Fruit fly (Drosophila melanogaster) whole organism, prepupa: ENCODE results near the gene ATPsynB.
A peak's percentile ranks its signal among the peaks of the same experiment; 100 is the strongest.

ENCODE experiments used
- Blimp-1 ChIP-seq: fragments of 200-800 bp; sonication (Bioruptor generic); optimal IDR thresholded peaks from 3 replicates; lab custom pipeline; 2017; ENCODE audit warnings: missing biosample characterization, missing genetic modification characterization, mild to moderate bottlenecking, moderate library complexity, missing genetic modification reagents
- CG10631 ChIP-seq: fragments of 200-800 bp; sonication (Bioruptor generic); optimal IDR thresholded peaks from 2 replicates; lab custom pipeline; 2016; ENCODE audit warnings: missing biosample characterization, missing genetic modification characterization
- CG10669 ChIP-seq: fragments of 200-800 bp; sonication (Bioruptor generic); optimal IDR thresholded peaks from 3 replicates; lab custom pipeline; 2018; ENCODE audit warnings: missing biosample characterization, mild to moderate bottlenecking, missing genetic modification characterization, moderate library complexity
- CG11762 ChIP-seq: fragments of 200-800 bp; sonication (Bioruptor generic); optimal IDR thresholded peaks from 3 replicates; lab custom pipeline; 2016; ENCODE audit warnings: missing biosample characterization, missing genetic modification characterization; ENCODE audit not compliant: insufficient read depth
- CG11902 ChIP-seq: fragments of 200-800 bp; sonication (Bioruptor generic); optimal IDR thresholded peaks from 3 replicates; lab custom pipeline; 2016; ENCODE audit warnings: missing biosample characterization, missing genetic modification characterization
- CG15336 ChIP-seq: fragments of 200-800 bp; sonication (Bioruptor generic); IDR thresholded peaks from 2 replicates; pipeline ENCODE4 v1.3.6; 2022; ENCODE audit warnings: missing biosample characterization, missing genetic modification characterization
- CG1621 ChIP-seq: fragments of 200-800 bp; sonication (Bioruptor generic); optimal IDR thresholded peaks from 3 replicates; lab custom pipeline; 2018; ENCODE audit warnings: missing biosample characterization, mild to moderate bottlenecking, missing genetic modification characterization
- CG3919 ChIP-seq: fragments of 200-800 bp; sonication (Bioruptor generic); optimal IDR thresholded peaks from 3 replicates; lab custom pipeline; 2016; ENCODE audit warnings: missing biosample characterization, missing genetic modification characterization
- CG6163 ChIP-seq: fragments of 200-800 bp; sonication (Bioruptor generic); IDR thresholded peaks from 3 replicates; pipeline ENCODE4 v1.3.6; 2022; ENCODE audit warnings: missing biosample characterization, missing genetic modification characterization
- CG6276 ChIP-seq: fragments of 200-800 bp; sonication (Bioruptor generic); optimal IDR thresholded peaks from 2 replicates; lab custom pipeline; 2017; ENCODE audit warnings: missing biosample characterization, mild to moderate bottlenecking, missing genetic modification characterization
- CG6792 ChIP-seq: fragments of 200-800 bp; sonication (Bioruptor generic); optimal IDR thresholded peaks from 3 replicates; lab custom pipeline; 2016; ENCODE audit warnings: missing biosample characterization, missing genetic modification characterization
- CG6808 ChIP-seq: fragments of 200-800 bp; sonication (Bioruptor generic); optimal IDR thresholded peaks from 3 replicates; lab custom pipeline; 2017; ENCODE audit warnings: missing biosample characterization, missing genetic modification characterization, mild to moderate bottlenecking, moderate library complexity, missing genetic modification reagents
- CG6854 ChIP-seq: fragments of 200-800 bp; sonication (Bioruptor generic); optimal IDR thresholded peaks from 2 replicates; lab custom pipeline; 2017; ENCODE audit warnings: missing biosample characterization, mild to moderate bottlenecking, missing genetic modification characterization
- CG8119 ChIP-seq: fragments of 200-800 bp; sonication (Bioruptor generic); IDR thresholded peaks from 3 replicates; pipeline ENCODE4 v1.3.6; 2022; ENCODE audit warnings: missing biosample characterization, missing genetic modification characterization
- Eip75B ChIP-seq: fragments of 200-800 bp; sonication (Bioruptor generic); optimal IDR thresholded peaks from 3 replicates; lab custom pipeline; 2016; ENCODE audit warnings: missing biosample characterization, missing genetic modification characterization
- Eip78C ChIP-seq: fragments of 200-800 bp; sonication (Bioruptor generic); peaks from one replicate; lab custom pipeline; 2016; ENCODE audit warnings: missing biosample characterization, missing genetic modification characterization
- Eip93F ChIP-seq: fragments of 200-800 bp; sonication (Bioruptor generic); optimal IDR thresholded peaks from 2 replicates; lab custom pipeline; 2016; ENCODE audit warnings: missing biosample characterization, mild to moderate bottlenecking, missing genetic modification characterization
- Ets21C ChIP-seq: fragments of 200-800 bp; sonication (Bioruptor generic); optimal IDR thresholded peaks from 3 replicates; lab custom pipeline; 2016; ENCODE audit warnings: missing biosample characterization, missing genetic modification characterization
- Gug ChIP-seq: fragments of 200-800 bp; sonication (Bioruptor generic); IDR thresholded peaks from 2 replicates; pipeline ENCODE4 v1.3.6; 2022; ENCODE audit warnings: missing biosample characterization, missing genetic modification characterization
- Hr39 ChIP-seq: fragments of 200-800 bp; sonication (Bioruptor generic); optimal IDR thresholded peaks from 2 replicates; lab custom pipeline; 2016; ENCODE audit warnings: missing biosample characterization, missing genetic modification characterization
- Hr4 ChIP-seq: fragments of 200-800 bp; sonication (Bioruptor generic); optimal IDR thresholded peaks from 3 replicates; lab custom pipeline; 2016; ENCODE audit warnings: missing biosample characterization, missing genetic modification characterization
- Lpt ChIP-seq: fragments of 200-800 bp; sonication (Bioruptor generic); optimal IDR thresholded peaks from 3 replicates; lab custom pipeline; 2016; ENCODE audit warnings: missing biosample characterization, missing genetic modification characterization
- Met ChIP-seq: fragments of 200-800 bp; sonication (Bioruptor generic); optimal IDR thresholded peaks from 3 replicates; lab custom pipeline; 2016; ENCODE audit warnings: missing biosample characterization, missing genetic modification characterization
- Smox ChIP-seq: fragments of 200-800 bp; sonication (Bioruptor generic); optimal IDR thresholded peaks from 3 replicates; lab custom pipeline; 2016; ENCODE audit warnings: missing biosample characterization, missing genetic modification characterization
- Sox102F ChIP-seq: fragments of 200-800 bp; sonication (Bioruptor generic); optimal IDR thresholded peaks from 2 replicates; lab custom pipeline; 2016; ENCODE audit warnings: missing biosample characterization, mild to moderate bottlenecking, missing genetic modification characterization
- Sox14 ChIP-seq: fragments of 200-800 bp; sonication (Bioruptor generic); optimal IDR thresholded peaks from 3 replicates; lab custom pipeline; 2016; ENCODE audit warnings: missing biosample characterization, missing genetic modification characterization
- achi ChIP-seq: fragments of 200-800 bp; sonication (Bioruptor generic); optimal IDR thresholded peaks from 3 replicates; lab custom pipeline; 2016; ENCODE audit warnings: missing biosample characterization, missing genetic modification characterization
- dsx ChIP-seq: fragments of 200-800 bp; optimal IDR thresholded peaks from 3 replicates; lab custom pipeline; 2019; ENCODE audit warnings: missing biosample characterization, mild to moderate bottlenecking, missing genetic modification characterization, moderate library complexity; ENCODE audit not compliant: poor library complexity, severe bottlenecking
- fd59A ChIP-seq: fragments of 200-800 bp; sonication (Bioruptor generic); optimal IDR thresholded peaks from 2 replicates; lab custom pipeline; 2017; ENCODE audit warnings: missing biosample characterization, mild to moderate bottlenecking, missing genetic modification characterization, missing genetic modification reagents
- fkh ChIP-seq: fragments of 200-800 bp; sonication (Bioruptor generic); optimal IDR thresholded peaks from 3 replicates; lab custom pipeline; 2017; ENCODE audit warnings: missing biosample characterization, mild to moderate bottlenecking, missing genetic modification characterization, moderate library complexity
- net ChIP-seq: fragments of 200-800 bp; sonication (Bioruptor generic); optimal IDR thresholded peaks from 3 replicates; lab custom pipeline; 2016; ENCODE audit warnings: missing biosample characterization, missing genetic modification characterization
- pdm3 ChIP-seq: fragments of 200-800 bp; sonication (Bioruptor generic); optimal IDR thresholded peaks from 3 replicates; lab custom pipeline; 2016; ENCODE audit warnings: missing biosample characterization, missing genetic modification characterization
- spab ChIP-seq: fragments of 200-800 bp; sonication (Bioruptor generic); optimal IDR thresholded peaks from 2 replicates; lab custom pipeline; 2017; ENCODE audit warnings: missing biosample characterization, mild to moderate bottlenecking, missing genetic modification characterization, missing genetic modification reagents
- ss ChIP-seq, 2 experiments: fragments of 200-800 bp; sonication (Bioruptor generic); optimal IDR thresholded peaks; 2 replicates in 1 of 2; 3 replicates in 1 of 2; lab custom pipeline; 2017 to 2018; ENCODE audit warnings: mild to moderate bottlenecking in 2 of 2, missing biosample characterization in 2 of 2, missing genetic modification characterization in 2 of 2, moderate library complexity in 1 of 2
- svp ChIP-seq: fragments of 200-800 bp; sonication (Bioruptor generic); peaks from one replicate; lab custom pipeline; 2016; ENCODE audit warnings: missing biosample characterization, missing genetic modification characterization
- vri ChIP-seq: fragments of 200-800 bp; sonication (Bioruptor generic); optimal IDR thresholded peaks from 3 replicates; lab custom pipeline; 2016; ENCODE audit warnings: missing biosample characterization, mild to moderate bottlenecking, missing genetic modification characterization

Gene ATPsynB

DNA sequence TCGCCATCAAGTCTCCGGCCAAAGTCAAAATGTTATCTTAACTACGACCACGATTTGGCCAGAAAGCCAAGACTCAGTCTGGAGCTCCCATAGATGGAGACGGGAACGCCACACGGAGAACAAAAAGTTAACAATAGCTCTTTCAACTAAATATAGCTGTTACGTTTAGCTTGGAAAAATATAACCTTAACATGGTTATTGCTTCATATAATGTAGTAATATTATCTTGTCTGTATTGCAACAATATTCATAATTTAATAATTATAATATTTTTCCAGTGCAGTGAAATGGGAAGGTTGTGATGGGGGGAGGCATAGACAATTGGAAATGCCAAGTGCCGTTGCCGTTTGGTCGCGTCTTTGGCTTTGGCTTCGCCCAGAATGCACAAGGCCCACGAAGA lies 15.6 kb downstream of the ATPsynB start (continued):
- TF ChIP-seq Eip93F (no peak), Sox102F (GFP tag; lab: Kevin White, UChicago) (no peak), Hr39 (GFP tag; lab: Kevin White, UChicago) (no peak), spab (GFP tag; lab: Kevin White, UChicago) (no peak), CG1621 (tag; lab: Kevin White, UChicago) (no peak), Blimp-1 (GFP tag; lab: Kevin White, UChicago) (no peak), CG11902 (GFP tag; lab: Kevin White, UChicago) (no peak), dsx (GFP tag; lab: Kevin White, UChicago) (peak; percentile 20), Hr4 (peak; percentile 63), CG15336 (GFP tag; lab: Robert Waterston, UW) (peak; percentile 89), pdm3 (GFP tag; lab: Kevin White, UChicago) (peak; percentile 25), Met (GFP tag; lab: Kevin White, UChicago) (no peak), fkh (GFP tag; lab: Kevin White, UChicago) (no peak), svp (GFP tag; lab: Kevin White, UChicago) (no peak), Smox (GFP tag; lab: Kevin White, UChicago) (no peak), CG6792 (GFP tag; lab: Kevin White, UChicago) (no peak), CG11762 (GFP tag; lab: Kevin White, UChicago) (no peak), CG8119 (GFP tag; lab: Robert Waterston, UW) (peak; percentile 90)

- TF ChIP-seq Ets21C (GFP tag; lab: Kevin White, UChicago) (no peak), Smox (GFP tag; lab: Kevin White, UChicago) (no peak), CG6792 (GFP tag; lab: Kevin White, UChicago) (no peak), CG10631 (GFP tag; lab: Kevin White, UChicago) (no peak), vri (no peak)
Observed at dm6 chr3L:9751625-9752024, 21.8 kb downstream of the ATPsynB start.

dm6 chr3L:9760151-9760749 lies 30.5 kb downstream of the ATPsynB start, which contains the start of gene CG42268:
TSS of gene CG42268 (minus strand) at chr3L:9760395.
- TF ChIP-seq CG6163 (GFP tag; lab: Robert Waterston, UW) = no peak
- peak; percentile 17 for TF ChIP-seq Eip78C
- no peak for TF ChIP-seq CG6808 (GFP tag; lab: Kevin White, UChicago)
- TF ChIP-seq fkh (GFP tag; lab: Kevin White, UChicago) = peak; percentile 59

DNA sequence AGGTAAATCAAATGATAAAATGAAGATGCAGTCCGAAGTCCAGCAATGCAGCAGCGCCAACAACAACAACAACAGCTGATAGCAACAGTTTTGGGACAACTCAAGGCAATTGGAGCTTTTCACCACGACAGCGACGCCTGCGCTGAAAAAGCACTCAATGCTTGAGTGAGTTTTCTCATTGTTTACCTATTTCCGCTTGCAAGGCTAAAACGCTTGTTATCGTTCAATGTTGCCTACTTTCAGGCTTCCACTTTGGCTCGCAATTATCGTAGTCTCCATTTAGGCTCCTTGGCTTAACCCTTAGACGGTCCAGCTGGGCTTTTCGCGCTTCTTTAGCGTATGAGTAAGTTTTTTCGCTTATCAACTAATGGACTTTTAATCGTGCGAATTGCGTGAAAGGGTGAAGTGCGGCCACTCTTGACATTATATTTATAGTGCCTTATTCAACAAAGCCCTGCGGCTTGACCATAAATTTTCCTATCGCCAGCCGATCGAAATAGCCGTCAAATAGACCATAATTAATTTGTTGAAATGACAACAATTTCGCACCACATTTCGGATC lies 32.3 kb downstream of the ATPsynB start:
- peak; percentile 48 for TF ChIP-seq CG3919 (GFP tag; lab: Kevin White, UChicago)
- no peak for TF ChIP-seq CG10669 (GFP tag; lab: Kevin White, UChicago)
- TF ChIP-seq net (GFP tag; lab: Kevin White, UChicago) = peak; percentile 44
- TF ChIP-seq fkh (GFP tag; lab: Kevin White, UChicago) = peak; percentile 85
- peak; percentile 87 for TF ChIP-seq Eip78C
- TF ChIP-seq vri = peak; percentile 25
- no peak for TF ChIP-seq Eip75B
- no peak for TF ChIP-seq Ets21C (GFP tag; lab: Kevin White, UChicago)
- TF ChIP-seq svp (GFP tag; lab: Kevin White, UChicago) = peak; percentile 24
- TF ChIP-seq achi (GFP tag; lab: Kevin White, UChicago) = peak; percentile 9
- peak; percentile 75 for TF ChIP-seq CG6276
- TF ChIP-seq CG6854 (GFP tag; lab: Kevin White, UChicago) = peak; percentile 36
- no peak for TF ChIP-seq Hr39 (GFP tag; lab: Kevin White, UChicago)
- no peak for TF ChIP-seq Lpt (GFP tag; lab: Kevin White, UChicago)
- TF ChIP-seq CG8119 (GFP tag; lab: Robert Waterston, UW) = peak; percentile 42; the same call in 1 of the 3 replicates
- TF ChIP-seq Gug (GFP tag; lab: Robert Waterston, UW) = no peak
- peak; percentile 56; the same call in 1 of the 2 replicates for TF ChIP-seq CG15336 (GFP tag; lab: Robert Waterston, UW)
- peak; percentile 14 for TF ChIP-seq Sox14 (GFP tag; lab: Kevin White, UChicago)
- TF ChIP-seq CG6163 (GFP tag; lab: Robert Waterston, UW) = 0 out of 3 replicates have a peak, but pooled peaks have one; percentile 33
- no peak for TF ChIP-seq fd59A (GFP tag; lab: Kevin White, UChicago)
- no peak for TF ChIP-seq Blimp-1 (GFP tag; lab: Kevin White, UChicago)
- peak; percentile 4 to 35 for TF ChIP-seq ss (GFP tag; optimal IDR thresholded peaks at IDR 0.05; lab: Kevin White, UChicago)
- TF ChIP-seq Sox102F (GFP tag; lab: Kevin White, UChicago) = peak; percentile 2
- no peak for TF ChIP-seq spab (GFP tag; lab: Kevin White, UChicago)
- TF ChIP-seq, all 60 proteins: peak for 15
